Worm (Caenorhabditis elegans): ENCODE measurements around the gene mrp-5.

DNA sequence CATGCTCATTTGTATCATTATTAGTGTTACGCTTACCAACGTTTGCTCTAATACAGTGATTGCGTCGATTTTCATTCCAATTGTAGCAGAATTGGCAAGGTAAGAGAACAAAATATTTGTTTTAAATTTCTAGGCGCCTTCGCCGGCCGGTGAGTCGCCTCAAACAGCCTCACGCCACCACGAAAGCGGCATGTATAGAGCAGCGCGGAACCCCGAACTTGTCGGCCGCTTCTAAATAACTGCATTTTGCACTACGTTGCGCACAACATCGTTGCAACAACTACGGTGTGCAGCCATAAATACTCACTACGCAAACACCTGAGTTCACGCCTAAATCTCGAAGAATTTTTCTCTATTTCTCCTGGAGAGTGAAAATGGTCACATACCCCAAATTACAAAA lies 48.9 kb downstream of the mrp-5 start:
- TF ChIP-seq ZK546.5 (tag; optimal IDR thresholded peaks at IDR 0.05) (no peak), lir-3 (tag; optimal IDR thresholded peaks at IDR 0.05) (no peak), dve-1 (tag; optimal IDR thresholded peaks at IDR 0.05; ENCODE audit: insufficient read depth) (no peak), ctbp-1 (GFP tag; IDR thresholded peaks at IDR 0.05) (no peak), Y5F2A.4 (GFP tag; optimal IDR thresholded peaks at IDR 0.05) (no peak), unc-39 (tag; optimal IDR thresholded peaks at IDR 0.05) (no peak), unc-62 (GFP tag; optimal IDR thresholded peaks at IDR 0.05 in 1 of 2) (no peak), unc-62 (tag; optimal IDR thresholded peaks at IDR 0.05) (no peak), nhr-11 (tag; optimal IDR thresholded peaks at IDR 0.05) (no peak), hmg-1.1 (GFP tag; IDR thresholded peaks at IDR 0.05) (no peak), ces-1 (GFP tag; optimal IDR thresholded peaks at IDR 0.05) (no peak), R02D3.7 (tag; optimal IDR thresholded peaks at IDR 0.05) (no peak), ceh-82 (tag; optimal IDR thresholded peaks at IDR 0.05) (no peak)

Measured in whole organism, L4 larva.